Worm (Caenorhabditis elegans): ENCODE measurements around the gene F16G10.5.

F16G10.5 gene

DNA sequence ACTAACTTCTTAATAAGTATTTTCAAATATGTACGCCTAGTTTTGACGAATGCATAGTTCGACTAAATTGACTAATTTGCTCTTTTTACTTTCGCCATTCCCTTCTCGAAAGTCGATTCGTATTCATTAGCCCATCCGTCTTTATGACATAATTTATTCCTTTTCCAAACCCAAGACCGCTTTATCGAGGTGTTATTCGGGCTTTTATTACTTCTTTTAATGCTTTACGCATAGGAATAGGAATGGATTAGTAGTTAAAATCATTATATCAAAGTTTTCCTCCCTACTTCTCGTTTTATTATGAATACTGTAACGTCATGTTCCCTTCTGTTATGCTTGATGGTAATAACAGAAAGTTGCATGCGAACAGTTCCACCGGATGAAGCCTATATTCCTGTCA lies 7.9 kb downstream of the F16G10.5 start, which contains the start of gene F16G10.2 (continued):
- TF ChIP-seq F55B11.4 (tag; optimal IDR thresholded peaks at IDR 0.05; ENCODE audit: borderline replicate concordance, insufficient read depth), result no peak
- TF ChIP-seq B0035.1 (tag; optimal IDR thresholded peaks at IDR 0.05), result no peak

ce11 chrII:2377751-2378150 lies 10.6 kb downstream of the F16G10.5 start, which contains the start of gene F16G10.6:
Gene F16G10.6, minus strand, starts transcription at chrII:2377851.
- TF ChIP-seq lin-54 (GFP tag; optimal IDR thresholded peaks at IDR 0.05), result no peak
- TF ChIP-seq F49E8.2 (tag; optimal IDR thresholded peaks at IDR 0.05; ENCODE audit: insufficient read depth), result no peak
- TF ChIP-seq rpc-1 (optimal IDR thresholded peaks at IDR 0.05), result no peak
- no peak for TF ChIP-seq rpc-1 (tag; optimal IDR thresholded peaks at IDR 0.05)
- no peak for TF ChIP-seq lir-1 (GFP tag; conservative IDR thresholded peaks at IDR 0.05)

DNA sequence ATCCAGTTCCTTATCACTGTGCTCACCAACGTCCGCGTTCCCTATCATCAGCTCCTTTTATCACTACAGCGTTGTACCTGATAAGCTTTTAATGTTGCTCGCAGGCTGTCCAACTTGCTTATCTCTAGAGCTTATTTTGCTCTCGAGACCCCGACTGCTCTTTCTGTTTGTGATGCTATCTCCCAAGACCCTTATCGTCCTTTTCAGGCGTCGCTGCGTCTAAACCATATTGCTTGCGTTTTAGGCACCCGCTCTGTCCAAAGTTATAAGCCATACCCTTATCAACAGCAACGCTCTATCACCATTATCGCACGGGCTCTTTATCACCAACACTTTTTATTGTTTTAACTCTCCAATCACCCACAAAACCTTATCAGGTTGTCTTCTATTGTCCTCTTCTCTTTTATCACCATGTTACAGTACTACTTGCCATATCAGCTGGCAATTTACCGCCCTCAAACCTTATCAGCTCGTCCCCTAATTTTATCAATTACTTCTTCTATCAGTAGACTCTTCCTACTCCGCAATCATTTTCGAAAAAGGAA lies 11.4 kb downstream of the F16G10.5 start:
- TF ChIP-seq hmg-1.2 (GFP tag; IDR thresholded peaks at IDR 0.05) (no peak), egl-18 (GFP tag; IDR thresholded peaks at IDR 0.05) (no peak), somi-1 (GFP tag; optimal IDR thresholded peaks at IDR 0.05) (no peak), Y79H2A.3 (GFP tag; conservative IDR thresholded peaks at IDR 0.05) (no peak), nhr-80 (tag; optimal IDR thresholded peaks at IDR 0.05) (peak; percentile 100), ztf-18 (tag; optimal IDR thresholded peaks at IDR 0.05) (peak; percentile 12), nfya-2 (GFP tag; IDR thresholded peaks at IDR 0.05) (no peak), tbp1 (GFP tag; optimal IDR thresholded peaks at IDR 0.05) (peak; percentile 65), unc-130 (GFP tag; optimal IDR thresholded peaks at IDR 0.05) (no peak), snpc-4 (GFP tag; optimal IDR thresholded peaks at IDR 0.05) (no peak), snpc-4 (tag; optimal IDR thresholded peaks at IDR 0.05) (peak in 1 of 4 experiments; percentile 44), F39B2.1 (GFP tag; IDR thresholded peaks at IDR 0.05) (no peak), let-526 (GFP tag; IDR thresholded peaks at IDR 0.05) (0 out of 2 replicates have a peak, but pooled peaks have one; percentile 17), unc-62 (GFP tag; optimal IDR thresholded peaks at IDR 0.05) (peak; percentile 78), ztf-6 (GFP tag; IDR thresholded peaks at IDR 0.05) (no peak), tlf-1 (GFP tag; optimal IDR thresholded peaks at IDR 0.05) (peak; percentile 84), attf-5 (GFP tag; optimal IDR thresholded peaks at IDR 0.05) (peak; percentile 3), pha-4 (tag; optimal IDR thresholded peaks at IDR 0.05) (no peak), cebp-2 (GFP tag; IDR thresholded peaks at IDR 0.05) (no peak), tbx-9 (tag; optimal IDR thresholded peaks at IDR 0.05; ENCODE audit: borderline replicate concordance) (no peak), F22D6.2 (tag; optimal IDR thresholded peaks at IDR 0.05) (peak; percentile 86), rcor-1 (GFP tag; IDR thresholded peaks at IDR 0.05) (no peak), mel-28 (tag; optimal IDR thresholded peaks at IDR 0.05; ENCODE audit: borderline replicate concordance) (no peak), sptf-2 (GFP tag; optimal IDR thresholded peaks at IDR 0.05) (peak; percentile 64), chd-7 (tag; optimal IDR thresholded peaks at IDR 0.05) (peak; percentile 31), ceh-58 (GFP tag; IDR thresholded peaks at IDR 0.05) (no peak), ceh-100 (GFP tag; IDR thresholded peaks at IDR 0.05) (no peak), hlh-26 (GFP tag; conservative IDR thresholded peaks at IDR 0.05) (no peak), lsl-1 (GFP tag; optimal IDR thresholded peaks at IDR 0.05) (no peak), B0261.1 (tag; optimal IDR thresholded peaks at IDR 0.05) (no peak), B0035.1 (tag; optimal IDR thresholded peaks at IDR 0.05) (no peak), F52B5.7 (tag; optimal IDR thresholded peaks at IDR 0.05) (no peak), dpff-1 (tag; optimal IDR thresholded peaks at IDR 0.05) (no peak), snpc-1.1 (tag; optimal IDR thresholded peaks at IDR 0.05; ENCODE audit: insufficient read depth) (no peak), bed-1 (GFP tag; IDR thresholded peaks at IDR 0.05) (no peak), hsf-1 (GFP tag; IDR thresholded peaks at IDR 0.05) (no peak), cebp-1 (GFP tag; IDR thresholded peaks at IDR 0.05) (no peak), cebp-1 (tag; optimal IDR thresholded peaks at IDR 0.05) (no peak), ztf-25 (GFP tag; IDR thresholded peaks at IDR 0.05) (no peak), nfyb-1 (GFP tag; IDR thresholded peaks at IDR 0.05) (peak; percentile 91)
